Fruit fly (Drosophila melanogaster) whole organism: ENCODE data around the gene cype.

ENCODE experiments used
- CG8478 ChIP-seq: fragments of >200 bp; optimal IDR thresholded peaks from 2 replicates; lab custom pipeline; 2018; ENCODE audit warnings: inconsistent platforms
- Dll ChIP-seq: fragments of >200 bp; optimal IDR thresholded peaks from 2 replicates; lab custom pipeline; 2017

- no peak for TF ChIP-seq CG8478
- TF ChIP-seq Dll (lab: Kevin White, UChicago), result no peak
Measured at dm6 chr2L:5332574-5332973, 5.5 kb downstream of the cype start.
